Comparison of ENCODE assay signal across 4 worm cellular contexts in genomic region chrX:13388829-13389228, ce11.
TF ChIP-seq lines count a peak whose summit lies in the region.

No protein-coding gene starts in this region.

TF ChIP-seq in whole organism, L1 larva, 84 proteins besides CTCF, POLR2A, EP300 and RAD21:
- TF ChIP-seq nhr-71 (tag; optimal IDR thresholded peaks at IDR 0.05; lab: Kevin White, UChicago) (peak; percentile 22), isw-1 (GFP tag; IDR thresholded peaks at IDR 0.05; lab: Robert Waterston, UW) (no peak), nhr-28 (tag; optimal IDR thresholded peaks at IDR 0.05; lab: Kevin White, UChicago) (no peak), Y116A8C.19 (tag; optimal IDR thresholded peaks at IDR 0.05; lab: Kevin White, UChicago; ENCODE audit: borderline replicate concordance) (no peak), blmp-1 (tag; optimal IDR thresholded peaks at IDR 0.05; lab: Kevin White, UChicago) (peak; percentile 67), ets-5 (GFP tag; IDR thresholded peaks at IDR 0.05; lab: Robert Waterston, UW) (no peak), lin-14 (GFP tag; optimal IDR thresholded peaks at IDR 0.05; lab: Kevin White, UChicago) (peak; percentile 77), elt-3 (tag; optimal IDR thresholded peaks at IDR 0.05; lab: Kevin White, UChicago) (peak in 2 of 6 experiments; percentile 8 to 58), elt-2 (tag; optimal IDR thresholded peaks at IDR 0.05; lab: Kevin White, UChicago) (no peak), pag-3 (tag; optimal IDR thresholded peaks at IDR 0.05; lab: Kevin White, UChicago; ENCODE audit: borderline replicate concordance, insufficient read depth) (peak; percentile 38), egl-13 (tag; optimal IDR thresholded peaks at IDR 0.05; lab: Kevin White, UChicago) (no peak), grh-1 (GFP tag; IDR thresholded peaks at IDR 0.05; lab: Robert Waterston, UW) (peak; percentile 25; the same call in 1 of the 2 replicates), nhr-19 (GFP tag; conservative IDR thresholded peaks at IDR 0.05; lab: Robert Waterston, UW) (0 out of 2 replicates have a peak, but pooled peaks have one; percentile 28), ces-1 (GFP tag; optimal IDR thresholded peaks at IDR 0.05; lab: Kevin White, UChicago) (no peak), snu-23 (GFP tag; optimal IDR thresholded peaks at IDR 0.05; lab: Kevin White, UChicago) (peak; percentile 40), mep-1 (tag; optimal IDR thresholded peaks at IDR 0.05; lab: Kevin White, UChicago) (peak; percentile 7), nhr-20 (tag; optimal IDR thresholded peaks at IDR 0.05; lab: Kevin White, UChicago) (peak; percentile 43), nhr-85 (tag; lab: Kevin White, UChicago) (peak; percentile 89), xbp-1 (tag; optimal IDR thresholded peaks at IDR 0.05; lab: Kevin White, UChicago) (no peak), lin-13 (GFP tag; optimal IDR thresholded peaks at IDR 0.05; lab: Kevin White, UChicago) (no peak)

TF ChIP-seq in whole organism, L2 larva, 48 proteins besides CTCF, POLR2A, EP300 and RAD21:
- TF ChIP-seq ztf-11 (tag; optimal IDR thresholded peaks at IDR 0.05; lab: Kevin White, UChicago) (no peak), elt-1 (tag; optimal IDR thresholded peaks at IDR 0.05; lab: Kevin White, UChicago) (peak; percentile 9), nhr-129 (tag; optimal IDR thresholded peaks at IDR 0.05; lab: Kevin White, UChicago) (peak; percentile 16), sem-4 (tag; optimal IDR thresholded peaks at IDR 0.05; lab: Kevin White, UChicago) (peak; percentile 13), F13H6.1 (tag; optimal IDR thresholded peaks at IDR 0.05; lab: Kevin White, UChicago) (no peak), ceh-82 (tag; optimal IDR thresholded peaks at IDR 0.05; lab: Kevin White, UChicago) (no peak), nhr-25 (tag; optimal IDR thresholded peaks at IDR 0.05; lab: Kevin White, UChicago) (peak; percentile 70), sma-3 (GFP tag; optimal IDR thresholded peaks at IDR 0.05; lab: Kevin White, UChicago) (peak; percentile 4), unc-55 (GFP tag; optimal IDR thresholded peaks at IDR 0.05; lab: Kevin White, UChicago) (no peak), ceh-16 (tag; optimal IDR thresholded peaks at IDR 0.05; lab: Kevin White, UChicago) (peak; percentile 77), ZK546.5 (tag; optimal IDR thresholded peaks at IDR 0.05; lab: Kevin White, UChicago) (no peak), blmp-1 (tag; optimal IDR thresholded peaks at IDR 0.05; lab: Kevin White, UChicago; ENCODE audit: insufficient read depth) (peak; percentile 20)
TF ChIP-seq in whole organism, L2 larva: peak in this region for 7.

TF ChIP-seq in whole organism, L3 larva, 47 proteins besides CTCF, POLR2A, EP300 and RAD21:
- TF ChIP-seq ama-1 (optimal IDR thresholded peaks at IDR 0.05; lab: Kevin White, UChicago) (no peak), nhr-25 (tag; optimal IDR thresholded peaks at IDR 0.05; lab: Kevin White, UChicago) (peak; percentile 92), elt-2 (tag; optimal IDR thresholded peaks at IDR 0.05; lab: Kevin White, UChicago) (no peak), nhr-67 (tag; optimal IDR thresholded peaks at IDR 0.05; lab: Kevin White, UChicago) (no peak), nfya-1 (tag; optimal IDR thresholded peaks at IDR 0.05; lab: Kevin White, UChicago; ENCODE audit: insufficient read depth) (peak; percentile 9), ceh-9 (tag; optimal IDR thresholded peaks at IDR 0.05; lab: Kevin White, UChicago) (no peak)

TF ChIP-seq in whole organism, L4 larva, 104 proteins besides CTCF, POLR2A, EP300 and RAD21:
- TF ChIP-seq sdz-12 (GFP tag; optimal IDR thresholded peaks at IDR 0.05; lab: Kevin White, UChicago) (no peak), unc-62 (GFP tag; optimal IDR thresholded peaks at IDR 0.05 in 1 of 2; lab: Kevin White, UChicago) (peak in 1 of 2 experiments; percentile 59), unc-62 (tag; optimal IDR thresholded peaks at IDR 0.05; lab: Kevin White, UChicago) (no peak), nhr-48 (tag; optimal IDR thresholded peaks at IDR 0.05; lab: Kevin White, UChicago) (peak; percentile 5), ztf-11 (tag; optimal IDR thresholded peaks at IDR 0.05; lab: Kevin White, UChicago) (no peak), mxl-3 (GFP tag; optimal IDR thresholded peaks at IDR 0.05; lab: Kevin White, UChicago) (peak; percentile 48)

Comparison
In these comparisons a context has a peak if more than half of its experiments do, and no peak if none do; other contexts are left out.
1. Of the 29 proteins assayed by ChIP-seq in both whole organism, L4 larva and whole organism, L1 larva: peak only in whole organism, L4 larva: none; only in whole organism, L1 larva: mep-1; in both: none; in neither: 27; mixed calls (peak in some experiments, not most) for 1.